Worm (Caenorhabditis elegans) whole organism, L3 larva: Measurements from ENCODE around the gene R05G6.10.

Experiments
- R02D3.7 ChIP-seq: fragments of 150-350 bp; optimal IDR thresholded peaks from 2 replicates; lab custom pipeline; 2014; ENCODE audit warnings: missing biosample characterization, missing genetic modification characterization
- ZK546.5 ChIP-seq: sonication (generic microtip); optimal IDR thresholded peaks from 2 replicates; lab custom pipeline; 2017; ENCODE audit warnings: missing biosample characterization, missing genetic modification characterization
- aly-2 ChIP-seq: fragments of 150-350 bp; optimal IDR thresholded peaks from 2 replicates; lab custom pipeline; 2014; ENCODE audit warnings: missing biosample characterization, missing genetic modification characterization
- ceh-16 ChIP-seq: sonication (generic microtip); optimal IDR thresholded peaks from 2 replicates; lab custom pipeline; 2017; ENCODE audit warnings: missing biosample characterization, missing genetic modification characterization
- ceh-82 ChIP-seq: fragments of 150-350 bp; optimal IDR thresholded peaks from 2 replicates; lab custom pipeline; 2014; ENCODE audit warnings: missing biosample characterization, missing genetic modification characterization
- daf-12 ChIP-seq: fragments of 150-350 bp; optimal IDR thresholded peaks from 2 replicates; lab custom pipeline; 2014; ENCODE audit warnings: missing biosample characterization, missing genetic modification reagents, missing genetic modification characterization
- egl-27 ChIP-seq: sonication (generic microtip); optimal IDR thresholded peaks from 4 replicates; lab custom pipeline; 2017; ENCODE audit warnings: missing biosample characterization, missing genetic modification reagents, missing genetic modification characterization
- egl-5 ChIP-seq: fragments of 150-350 bp; optimal IDR thresholded peaks from 2 replicates; lab custom pipeline; 2017; ENCODE audit warnings: missing biosample characterization, missing genetic modification reagents, missing genetic modification characterization, inconsistent platforms
- elt-3 ChIP-seq, 3 experiments: fragments of 150-350 bp in 1 of 3; sonication (generic microtip) in 2 of 3; optimal IDR thresholded peaks; 2 replicates in 2 of 3; 4 replicates in 1 of 3; lab custom pipeline; 2014 to 2017; ENCODE audit warnings: missing biosample characterization in 3 of 3, missing genetic modification characterization in 3 of 3
- eor-1 ChIP-seq, 2 experiments: fragments of 150-350 bp; optimal IDR thresholded peaks; 2 replicates each; lab custom pipeline; 2014 to 2018; ENCODE audit warnings: missing biosample characterization in 2 of 2, missing genetic modification characterization in 2 of 2
- fkh-10 ChIP-seq: sonication (generic microtip); optimal IDR thresholded peaks from 2 replicates; lab custom pipeline; 2017; ENCODE audit warnings: missing biosample characterization, missing genetic modification reagents, missing genetic modification characterization
- fkh-2 ChIP-seq: fragments of 150-350 bp; optimal IDR thresholded peaks from 2 replicates; lab custom pipeline; 2014; ENCODE audit warnings: missing biosample characterization, missing genetic modification reagents, missing genetic modification characterization
- hmg-11 ChIP-seq: sonication (generic microtip); optimal IDR thresholded peaks from 2 replicates; lab custom pipeline; 2016; ENCODE audit warnings: missing genetic modification characterization, missing compliant biosample characterization
- jun-1 ChIP-seq: fragments of 150-350 bp; optimal IDR thresholded peaks from 2 replicates; lab custom pipeline; 2014; ENCODE audit warnings: missing biosample characterization, missing genetic modification reagents, missing genetic modification characterization
- lin-15B ChIP-seq: fragments of 150-350 bp; optimal IDR thresholded peaks from 2 replicates; lab custom pipeline; 2014; ENCODE audit warnings: missing biosample characterization, missing genetic modification characterization
- mdl-1 ChIP-seq: fragments of 150-350 bp; optimal IDR thresholded peaks from 2 replicates; lab custom pipeline; 2014; ENCODE audit warnings: missing biosample characterization, missing genetic modification characterization
- nfya-1 ChIP-seq: sonication (generic microtip); optimal IDR thresholded peaks from 2 replicates; lab custom pipeline; 2017; ENCODE audit warnings: missing genetic modification characterization, mild to moderate bottlenecking, missing compliant biosample characterization, antibody characterized with exemption, moderate library complexity; ENCODE audit not compliant: insufficient read depth
- nhr-12 ChIP-seq: fragments of 150-350 bp; optimal IDR thresholded peaks from 2 replicates; lab custom pipeline; 2014; ENCODE audit warnings: missing biosample characterization, missing genetic modification characterization
- nhr-23 ChIP-seq: fragments of 150-350 bp; optimal IDR thresholded peaks from 2 replicates; lab custom pipeline; 2014; ENCODE audit warnings: missing biosample characterization, missing genetic modification reagents, missing genetic modification characterization
- nhr-237 ChIP-seq: fragments of 150-350 bp; optimal IDR thresholded peaks from 2 replicates; lab custom pipeline; 2014; ENCODE audit warnings: missing biosample characterization, missing genetic modification characterization
- nhr-25 ChIP-seq: sonication (generic microtip); optimal IDR thresholded peaks from 2 replicates; lab custom pipeline; 2017; ENCODE audit warnings: missing biosample characterization, missing genetic modification characterization
- nhr-28 ChIP-seq: fragments of 150-350 bp; optimal IDR thresholded peaks from 2 replicates; lab custom pipeline; 2014; ENCODE audit warnings: missing biosample characterization, missing genetic modification characterization
- nhr-43 ChIP-seq: sonication (generic microtip); optimal IDR thresholded peaks from 2 replicates; lab custom pipeline; 2016; ENCODE audit warnings: mild to moderate bottlenecking, missing genetic modification characterization, missing compliant biosample characterization; ENCODE audit not compliant: poor library complexity, severe bottlenecking
- nhr-67 ChIP-seq: fragments of 150-350 bp; optimal IDR thresholded peaks from 2 replicates; lab custom pipeline; 2014; ENCODE audit warnings: missing biosample characterization, missing genetic modification characterization
- pha-4 ChIP-seq: fragments of 150-350 bp; optimal IDR thresholded peaks from 2 replicates; lab custom pipeline; 2014; ENCODE audit warnings: missing biosample characterization, missing genetic modification reagents, missing genetic modification characterization
- sea-2 ChIP-seq: fragments of 150-350 bp; sonication (generic microtip); optimal IDR thresholded peaks from 4 replicates; lab custom pipeline; 2014; ENCODE audit warnings: missing biosample characterization, missing genetic modification reagents, missing genetic modification characterization
- skn-1 ChIP-seq: fragments of 150-350 bp; optimal IDR thresholded peaks from 2 replicates; lab custom pipeline; 2014; ENCODE audit warnings: missing biosample characterization, missing genetic modification characterization
- snpc-4 ChIP-seq: fragments of 150-350 bp; optimal IDR thresholded peaks from 2 replicates; lab custom pipeline; 2014; ENCODE audit warnings: missing biosample characterization, missing genetic modification characterization
- tbx-2 ChIP-seq: sonication (generic microtip); optimal IDR thresholded peaks from 2 replicates; lab custom pipeline; 2016; ENCODE audit warnings: mild to moderate bottlenecking, missing genetic modification characterization, missing compliant biosample characterization
- unc-39 ChIP-seq: sonication (generic microtip); optimal IDR thresholded peaks from 4 replicates; lab custom pipeline; 2017; ENCODE audit warnings: missing biosample characterization, missing genetic modification characterization
- unc-62 ChIP-seq: fragments of 150-350 bp; sonication (generic microtip); optimal IDR thresholded peaks from 4 replicates; lab custom pipeline; 2014; ENCODE audit warnings: missing biosample characterization, missing genetic modification reagents, missing genetic modification characterization
- zag-1 ChIP-seq: fragments of 150-350 bp; optimal IDR thresholded peaks from 2 replicates; lab custom pipeline; 2014; ENCODE audit warnings: missing biosample characterization, missing genetic modification characterization
- ztf-11 ChIP-seq: fragments of 150-350 bp; optimal IDR thresholded peaks from 2 replicates; lab custom pipeline; 2014; ENCODE audit warnings: missing biosample characterization, missing genetic modification characterization

R05G6.10 gene

ce11 chrIV:7561614-7562142 is 19.3 kb upstream of the R05G6.10 start, which contains the start of gene ima-3 (continued):
- TF ChIP-seq elt-3 (tag; optimal IDR thresholded peaks at IDR 0.05; lab: Kevin White, UChicago) (no peak), zag-1 (no peak), fkh-10 (GFP tag; lab: Kevin White, UChicago) (no peak), lin-15B (tag; lab: Kevin White, UChicago) (peak; percentile 75), egl-5 (peak; percentile 53), egl-27 (no peak), ceh-16 (tag; lab: Kevin White, UChicago) (no peak), unc-62 (no peak), nhr-25 (no peak), fkh-2 (tag; lab: Kevin White, UChicago) (no peak), pha-4 (tag; lab: Kevin White, UChicago) (peak; percentile 78), hmg-11 (peak; percentile 39)

- no peak for TF ChIP-seq pha-4 (tag; lab: Kevin White, UChicago)
- TF ChIP-seq nhr-23 = no peak
- no peak for TF ChIP-seq tbx-2 (tag; lab: Kevin White, UChicago)
- TF ChIP-seq egl-27 = no peak
- no peak for TF ChIP-seq lin-15B (tag; lab: Kevin White, UChicago)
- no peak for TF ChIP-seq egl-5
- no peak for TF ChIP-seq ztf-11
- TF ChIP-seq snpc-4 (tag; lab: Kevin White, UChicago) = no peak
These were observed 16.9 kb upstream of the R05G6.10 start for ce11 chrIV:7559237-7559636.

ce11 chrIV:7558653-7559052 is 16.3 kb upstream of the R05G6.10 start:
- TF ChIP-seq pha-4 (tag; lab: Kevin White, UChicago) (no peak), egl-5 (no peak), ZK546.5 (tag; lab: Kevin White, UChicago) (no peak), aly-2 (tag; lab: Kevin White, UChicago) (no peak), fkh-10 (GFP tag; lab: Kevin White, UChicago) (no peak), jun-1 (no peak), nhr-237 (tag; lab: Kevin White, UChicago) (no peak), elt-3 (tag; optimal IDR thresholded peaks at IDR 0.05; lab: Kevin White, UChicago) (no peak), eor-1 (tag; optimal IDR thresholded peaks at IDR 0.05; lab: Kevin White, UChicago) (no peak), unc-39 (no peak), nhr-28 (no peak), unc-62 (no peak), nhr-12 (no peak), nhr-67 (tag; lab: Kevin White, UChicago) (no peak), nhr-43 (tag; lab: Kevin White, UChicago) (no peak), ceh-82 (tag; lab: Kevin White, UChicago) (no peak), mdl-1 (no peak), skn-1 (no peak)

- TF ChIP-seq R02D3.7 (no peak), pha-4 (tag; lab: Kevin White, UChicago) (peak; percentile 32)
These were observed 14.0 kb upstream of the R05G6.10 start, which contains the start of the genes F49E8.7, F49E8.8 and nprl-2 for ce11 chrIV:7556265-7556866. Gene F49E8.7 (minus strand): TSS chrIV:7556365. Gene F49E8.8 (plus strand): TSS chrIV:7556637. Gene nprl-2 (plus strand): TSS chrIV:7556816.

- TF ChIP-seq nhr-67 (tag; lab: Kevin White, UChicago) = no peak
- TF ChIP-seq nfya-1 = peak; percentile 6
- TF ChIP-seq daf-12 (tag; lab: Kevin White, UChicago) = no peak
- TF ChIP-seq unc-62 = no peak
- no peak for TF ChIP-seq sea-2 (GFP tag; lab: Kevin White, UChicago)
- no peak for TF ChIP-seq egl-27
- TF ChIP-seq eor-1 (tag; optimal IDR thresholded peaks at IDR 0.05; lab: Kevin White, UChicago) = no peak
- TF ChIP-seq pha-4 (tag; lab: Kevin White, UChicago) = peak; percentile 57
- TF ChIP-seq zag-1 = no peak
- no peak for TF ChIP-seq nhr-25
These were observed 12.0 kb upstream of the R05G6.10 start, which contains the start of gene F49E8.6 for ce11 chrIV:7554351-7554750. Gene F49E8.6 (minus strand): TSS chrIV:7554667.
